Fruit fly (Drosophila melanogaster) whole organism, wandering third instar larva: ENCODE results near the gene CG42399.

Source experiments
- Abd-B ChIP-seq: fragments of >200 bp; optimal IDR thresholded peaks from 2 replicates; lab custom pipeline; 2017; ENCODE audit warnings: missing biosample characterization, missing genetic modification characterization
- CG32264 ChIP-seq: fragments of 200-800 bp; sonication (Bioruptor generic); optimal IDR thresholded peaks from 2 replicates; lab custom pipeline; 2016; ENCODE audit warnings: missing biosample characterization, missing genetic modification characterization
- Dif ChIP-seq: fragments of 200-275, 200-300 bp; sonication (Bioruptor generic); optimal IDR thresholded peaks from 2 replicates; lab custom pipeline; 2018; ENCODE audit warnings: missing biosample characterization, missing genetic modification characterization; ENCODE audit not compliant: partially characterized antibody
- HLH106 ChIP-seq: fragments of 200-800 bp; optimal IDR thresholded peaks from 3 replicates; lab custom pipeline; 2019; ENCODE audit warnings: missing biosample characterization, mild to moderate bottlenecking, missing genetic modification characterization, moderate library complexity
- Hnf4 ChIP-seq: fragments of 200-800 bp; sonication (Bioruptor generic); optimal IDR thresholded peaks from 2 replicates; lab custom pipeline; 2016; ENCODE audit warnings: missing biosample characterization, mild to moderate bottlenecking, missing genetic modification characterization
- Hr78 ChIP-seq: fragments of >200 bp; optimal IDR thresholded peaks from 2 replicates; lab custom pipeline; 2017; ENCODE audit warnings: missing biosample characterization, missing genetic modification characterization
- Hr83 ChIP-seq: fragments of 200-300 bp; sonication (Bioruptor generic); optimal IDR thresholded peaks from 2 replicates; lab custom pipeline; 2016; ENCODE audit warnings: missing biosample characterization, mild to moderate bottlenecking, missing genetic modification characterization, moderate library complexity; ENCODE audit not compliant: poor library complexity, severe bottlenecking
- Jra ChIP-seq: sonication (Bioruptor generic); optimal IDR thresholded peaks from 2 replicates; lab custom pipeline; 2016; ENCODE audit warnings: missing biosample characterization, missing genetic modification characterization
- Mio ChIP-seq: sonication (Bioruptor generic); optimal IDR thresholded peaks from 2 replicates; lab custom pipeline; 2016; ENCODE audit warnings: missing biosample characterization, missing genetic modification characterization
- Myc ChIP-seq: fragments of >200 bp; optimal IDR thresholded peaks from 2 replicates; lab custom pipeline; 2017
- OdsH ChIP-seq: fragments of 200-800 bp; sonication (Bioruptor generic); optimal IDR thresholded peaks from 2 replicates; lab custom pipeline; 2016; ENCODE audit warnings: missing biosample characterization, mild to moderate bottlenecking, missing genetic modification characterization
- Sp1 ChIP-seq: fragments of 200-800 bp; sonication (Bioruptor generic); optimal IDR thresholded peaks from 3 replicates; lab custom pipeline; 2019; ENCODE audit warnings: missing biosample characterization, mild to moderate bottlenecking, missing genetic modification characterization, moderate library complexity
- Vsx2 ChIP-seq: fragments of 200-300, 225-300 bp; sonication (Bioruptor generic); optimal IDR thresholded peaks from 2 replicates; lab custom pipeline; 2018; ENCODE audit warnings: missing biosample characterization, missing genetic modification characterization; ENCODE audit not compliant: partially characterized antibody
- br ChIP-seq: fragments of 200-800 bp; sonication (Bioruptor generic); optimal IDR thresholded peaks from 2 replicates; lab custom pipeline; 2016; ENCODE audit warnings: missing biosample characterization, missing genetic modification characterization
- dmrt93B ChIP-seq: fragments of 200-800 bp; sonication (Bioruptor generic); optimal IDR thresholded peaks from 2 replicates; lab custom pipeline; 2018; ENCODE audit warnings: missing biosample characterization, mild to moderate bottlenecking, missing genetic modification characterization
- dsf ChIP-seq: sonication (Bioruptor generic); optimal IDR thresholded peaks from 2 replicates; lab custom pipeline; 2016; ENCODE audit warnings: missing biosample characterization, missing genetic modification characterization, borderline replicate concordance
- foxo ChIP-seq, 2 experiments: fragments of 200-800 bp; sonication (Bioruptor generic); optimal IDR thresholded peaks; 2 replicates in 1 of 2; 3 replicates in 1 of 2; lab custom pipeline; 2016 to 2017; ENCODE audit warnings: missing biosample characterization in 2 of 2, missing genetic modification characterization in 2 of 2
- fru ChIP-seq: fragments of 200-800 bp; sonication (Bioruptor generic); optimal IDR thresholded peaks from 3 replicates; lab custom pipeline; 2016; ENCODE audit warnings: missing biosample characterization, mild to moderate bottlenecking, missing genetic modification characterization
- h ChIP-seq: fragments of 200-800 bp; sonication (Bioruptor generic); optimal IDR thresholded peaks from 3 replicates; lab custom pipeline; 2016; ENCODE audit warnings: missing biosample characterization, mild to moderate bottlenecking, missing genetic modification characterization
- lola ChIP-seq: fragments of >200 bp; optimal IDR thresholded peaks from 2 replicates; lab custom pipeline; 2017; ENCODE audit warnings: missing biosample characterization, missing genetic modification characterization
- pan ChIP-seq: fragments of >200 bp; optimal IDR thresholded peaks from 2 replicates; lab custom pipeline; 2017
- psq ChIP-seq: fragments of 200-800 bp; sonication (Bioruptor generic); optimal IDR thresholded peaks from 3 replicates; lab custom pipeline; 2017; ENCODE audit warnings: missing biosample characterization, mild to moderate bottlenecking, missing genetic modification characterization, moderate library complexity
- rgr ChIP-seq: fragments of 200-800 bp; sonication (Bioruptor generic); optimal IDR thresholded peaks from 3 replicates; lab custom pipeline; 2016; ENCODE audit warnings: missing biosample characterization, mild to moderate bottlenecking, missing genetic modification characterization
- sage ChIP-seq: fragments of 200-800 bp; sonication (Bioruptor generic); optimal IDR thresholded peaks from 2 replicates; lab custom pipeline; 2016; ENCODE audit warnings: missing biosample characterization, mild to moderate bottlenecking, missing genetic modification characterization
- tai ChIP-seq: sonication (Bioruptor generic); optimal IDR thresholded peaks from 2 replicates; lab custom pipeline; 2016; ENCODE audit warnings: missing biosample characterization, missing genetic modification characterization

Gene CG42399

dm6 chr2L:128977-129941 lies 23.8 kb downstream of the CG42399 start (continued):
- TF ChIP-seq pan (lab: Kevin White, UChicago) (no peak), dmrt93B (GFP tag; lab: Kevin White, UChicago) (no peak), dsf (GFP tag; lab: Kevin White, UChicago) (no peak), Hr83 (peak; percentile 94), Vsx2 (GFP tag; lab: Kevin White, UChicago) (peak; percentile 95), Hnf4 (peak; percentile 90), psq (GFP tag; lab: Kevin White, UChicago) (peak; percentile 19)

dm6 chr2L:128296-128715 lies 24.8 kb downstream of the CG42399 start:
- no peak for TF ChIP-seq Mio (GFP tag; lab: Kevin White, UChicago)
- peak; percentile 13 for TF ChIP-seq br (GFP tag; lab: Kevin White, UChicago)
- TF ChIP-seq Hr83, result peak; percentile 67
- peak; percentile 17 for TF ChIP-seq OdsH (GFP tag; lab: Kevin White, UChicago)
- TF ChIP-seq sage (GFP tag; lab: Kevin White, UChicago), result no peak
- TF ChIP-seq h (GFP tag; lab: Kevin White, UChicago), result peak; percentile 16
- TF ChIP-seq HLH106 (tag; lab: Kevin White, UChicago), result no peak
- TF ChIP-seq rgr, result peak; percentile 5
- TF ChIP-seq, all 38 proteins: peak for 5

dm6 chr2L:125364-126252 lies 27.5 kb downstream of the CG42399 start:
- TF ChIP-seq fru (GFP tag; lab: Kevin White, UChicago) (no peak), Hnf4 (peak; percentile 32)

dm6 chr2L:123007-123327 lies 30.1 kb downstream of the CG42399 start:
- TF ChIP-seq lola (GFP tag; lab: Kevin White, UChicago), result no peak
- no peak for TF ChIP-seq br (GFP tag; lab: Kevin White, UChicago)
- TF ChIP-seq Abd-B (GFP tag; lab: Kevin White, UChicago), result no peak
- TF ChIP-seq Myc (lab: Kevin White, UChicago), result no peak
- no peak for TF ChIP-seq Hr83
- TF ChIP-seq Dif, result no peak
- TF ChIP-seq Jra (GFP tag; lab: Kevin White, UChicago), result no peak
- TF ChIP-seq Sp1, result no peak
- no peak for TF ChIP-seq CG32264 (GFP tag; lab: Kevin White, UChicago)
- no peak for TF ChIP-seq Hr78 (GFP tag; lab: Kevin White, UChicago)
- no peak for TF ChIP-seq foxo (GFP tag; optimal IDR thresholded peaks at IDR 0.05; lab: Kevin White, UChicago)
- no peak for TF ChIP-seq Vsx2 (GFP tag; lab: Kevin White, UChicago)

dm6 chr2L:122167-123006 lies 30.7 kb downstream of the CG42399 start:
- TF ChIP-seq tai (GFP tag; lab: Kevin White, UChicago) (peak; percentile 26), Hnf4 (no peak)

dm6 chr2L:121456-121831 lies 31.7 kb downstream of the CG42399 start, which contains the start of gene CG4822:
Gene CG4822 (minus strand): TSS chr2L:121754.
- TF ChIP-seq tai (GFP tag; lab: Kevin White, UChicago) (no peak), h (GFP tag; lab: Kevin White, UChicago) (no peak), HLH106 (tag; lab: Kevin White, UChicago) (no peak), Myc (lab: Kevin White, UChicago) (no peak), pan (lab: Kevin White, UChicago) (no peak), Mio (GFP tag; lab: Kevin White, UChicago) (no peak)
